Worm (Caenorhabditis elegans) whole organism, L3 larva: ENCODE data around the gene Y113G7B.27.

Experiments used
- aly-2 ChIP-seq: fragments of 150-350 bp; optimal IDR thresholded peaks from 2 replicates; lab custom pipeline; 2014; ENCODE audit warnings: missing biosample characterization, missing genetic modification characterization
- nhr-237 ChIP-seq: fragments of 150-350 bp; optimal IDR thresholded peaks from 2 replicates; lab custom pipeline; 2014; ENCODE audit warnings: missing biosample characterization, missing genetic modification characterization
- pha-4 ChIP-seq: fragments of 150-350 bp; optimal IDR thresholded peaks from 2 replicates; lab custom pipeline; 2014; ENCODE audit warnings: missing biosample characterization, missing genetic modification reagents, missing genetic modification characterization
- unc-62 ChIP-seq: fragments of 150-350 bp; sonication (generic microtip); optimal IDR thresholded peaks from 4 replicates; lab custom pipeline; 2014; ENCODE audit warnings: missing biosample characterization, missing genetic modification reagents, missing genetic modification characterization
- zag-1 ChIP-seq: fragments of 150-350 bp; optimal IDR thresholded peaks from 2 replicates; lab custom pipeline; 2014; ENCODE audit warnings: missing biosample characterization, missing genetic modification characterization

- no peak for TF ChIP-seq unc-62 (GFP tag; lab: Kevin White, UChicago)
- no peak for TF ChIP-seq nhr-237 (tag; lab: Kevin White, UChicago)
- no peak for TF ChIP-seq zag-1
- no peak for TF ChIP-seq aly-2 (tag; lab: Kevin White, UChicago)
- no peak for TF ChIP-seq pha-4 (tag; lab: Kevin White, UChicago)
Measured at ce11 chrV:20237429-20237828, 44.8 kb downstream of the Y113G7B.27 start, which contains the start of gene sld-5.
